Fruit fly (Drosophila melanogaster): ENCODE measurements around the gene CG9171.

CG9171 gene

DNA sequence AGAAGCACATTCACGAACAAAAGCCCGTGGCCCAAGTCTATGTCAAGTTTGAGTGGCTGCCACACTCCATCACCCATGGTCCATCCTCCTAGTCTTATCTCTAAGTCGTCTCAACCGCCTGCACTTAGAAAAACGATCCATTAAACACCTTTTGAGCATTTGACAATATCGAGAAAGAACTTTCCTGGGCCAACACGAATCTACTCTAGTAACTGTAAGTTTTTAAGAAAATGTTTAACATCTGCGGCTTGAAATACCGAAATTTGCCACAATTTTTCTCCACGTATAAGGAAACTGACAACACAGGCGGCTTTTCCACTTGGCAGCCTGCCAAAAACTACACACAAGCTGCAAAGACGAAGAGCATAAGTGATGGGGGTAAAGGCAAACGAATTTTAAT lies 4.9 kb downstream of the CG9171 start:
- TF ChIP-seq CG32006 (GFP tag; optimal IDR thresholded peaks at IDR 0.05) (peak; percentile 49), dac (GFP tag; optimal IDR thresholded peaks at IDR 0.05) (no peak), Hr4 (GFP tag; optimal IDR thresholded peaks at IDR 0.05) (peak; percentile 17), Eip78C (GFP tag) (peak; percentile 4), salr (GFP tag; optimal IDR thresholded peaks at IDR 0.05) (no peak), CG15336 (GFP tag; IDR thresholded peaks at IDR 0.05) (peak; percentile 53), CG6163 (GFP tag; IDR thresholded peaks at IDR 0.05) (peak; percentile 55; the same call in 2 of the 3 replicates), CG31627 (GFP tag; optimal IDR thresholded peaks at IDR 0.05) (no peak), CG10631 (GFP tag; optimal IDR thresholded peaks at IDR 0.05) (peak; percentile 17), CG8119 (GFP tag; IDR thresholded peaks at IDR 0.05) (no peak; the same call in 2 of the 3 replicates), eg (GFP tag; IDR thresholded peaks at IDR 0.05) (peak; percentile 44; the same call in 1 of the 3 replicates)

- TF ChIP-seq Ets96B (tag; optimal IDR thresholded peaks at IDR 0.05) (no peak), CG11294 (GFP tag; IDR thresholded peaks at IDR 0.05) (no peak), CG10669 (GFP tag; optimal IDR thresholded peaks at IDR 0.05) (no peak)
Measured at dm6 chr2L:5793098-5793497, 7.0 kb downstream of the CG9171 start.

- no peak for TF ChIP-seq CG15336 (GFP tag; IDR thresholded peaks at IDR 0.05)
- TF ChIP-seq Hr39 (GFP tag; optimal IDR thresholded peaks at IDR 0.05): no peak
- no peak for TF ChIP-seq CG31627 (GFP tag; optimal IDR thresholded peaks at IDR 0.05)
- TF ChIP-seq esn (GFP tag; optimal IDR thresholded peaks at IDR 0.05): no peak
- TF ChIP-seq CG1621 (tag; optimal IDR thresholded peaks at IDR 0.05): no peak
- TF ChIP-seq CG6792 (GFP tag; optimal IDR thresholded peaks at IDR 0.05): no peak
- TF ChIP-seq dac (GFP tag; optimal IDR thresholded peaks at IDR 0.05): no peak
Measured at dm6 chr2L:5790799-5791526, 9.1 kb downstream of the CG9171 start.

DNA sequence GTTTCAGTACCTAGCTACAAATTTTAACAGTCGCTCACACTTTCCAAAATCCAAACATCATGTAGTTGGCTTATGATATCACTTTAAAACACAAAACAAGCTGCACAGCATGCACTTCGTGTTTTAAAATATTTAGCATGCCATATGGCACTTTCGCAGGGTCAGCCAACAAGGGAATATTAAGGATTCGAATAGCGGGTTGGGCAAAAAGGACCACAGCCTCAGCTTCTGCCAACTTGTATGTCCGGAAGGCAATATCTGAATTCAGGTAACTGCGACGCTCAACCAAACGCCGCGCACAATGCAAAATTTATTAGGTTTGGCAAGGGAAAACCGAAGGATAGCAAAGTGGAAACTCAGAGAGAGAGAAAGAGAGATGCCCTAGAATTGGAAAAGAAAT lies 10.8 kb downstream of the CG9171 start:
- no peak for TF ChIP-seq vri (GFP tag; optimal IDR thresholded peaks at IDR 0.05)
- no peak for TF ChIP-seq esn (GFP tag; optimal IDR thresholded peaks at IDR 0.05)
- no peak for TF ChIP-seq CG11294 (GFP tag; IDR thresholded peaks at IDR 0.05)

dm6 chr2L:5783731-5784130 lies 16.3 kb downstream of the CG9171 start, which contains the start of gene CG31913:
Gene CG31913 (plus strand): TSS chr2L:5784031.
- no peak for TF ChIP-seq CG3919 (GFP tag; optimal IDR thresholded peaks at IDR 0.05)
- TF ChIP-seq CG4318 (GFP tag; optimal IDR thresholded peaks at IDR 0.05): no peak
- no peak for TF ChIP-seq fkh (GFP tag; optimal IDR thresholded peaks at IDR 0.05)
- TF ChIP-seq lz (GFP tag; optimal IDR thresholded peaks at IDR 0.05): no peak
- no peak for TF ChIP-seq CG34406 (GFP tag; optimal IDR thresholded peaks at IDR 0.05)
- TF ChIP-seq Lpt (GFP tag; optimal IDR thresholded peaks at IDR 0.05): no peak
- TF ChIP-seq CG6276 (GFP tag; optimal IDR thresholded peaks at IDR 0.05): no peak
- TF ChIP-seq CG11902 (GFP tag; optimal IDR thresholded peaks at IDR 0.05): no peak
- TF ChIP-seq cyc (GFP tag; optimal IDR thresholded peaks at IDR 0.05): no peak
- no peak for TF ChIP-seq esn (GFP tag; optimal IDR thresholded peaks at IDR 0.05)
- TF ChIP-seq CG6854 (GFP tag; optimal IDR thresholded peaks at IDR 0.05): no peak
- TF ChIP-seq CG1621 (tag; optimal IDR thresholded peaks at IDR 0.05): no peak
- TF ChIP-seq OdsH (GFP tag; optimal IDR thresholded peaks at IDR 0.05): no peak
- no peak for TF ChIP-seq Sox15 (GFP tag; optimal IDR thresholded peaks at IDR 0.05)
- no peak for TF ChIP-seq Hr39 (GFP tag; optimal IDR thresholded peaks at IDR 0.05)

DNA sequence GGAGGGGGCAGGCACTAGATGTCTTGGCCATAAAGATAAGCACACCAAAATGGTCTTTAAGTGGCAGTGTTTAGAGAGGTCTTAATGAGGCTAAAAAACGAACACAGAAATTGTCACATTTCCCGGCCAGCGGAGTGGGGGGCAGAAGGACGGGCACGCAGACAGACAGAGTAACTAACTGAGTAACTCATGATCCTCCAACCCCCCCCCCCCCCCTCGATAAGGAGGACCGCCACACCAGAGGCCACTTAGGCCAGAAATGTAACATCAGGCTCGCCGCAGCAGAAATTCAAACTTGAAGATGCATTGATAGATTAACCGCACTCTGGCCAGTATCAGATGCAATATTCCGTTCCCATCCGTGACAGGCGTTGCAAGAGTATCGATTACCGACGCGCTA lies 17.2 kb downstream of the CG9171 start:
- TF ChIP-seq esn (GFP tag; optimal IDR thresholded peaks at IDR 0.05) (no peak), CG6792 (GFP tag; optimal IDR thresholded peaks at IDR 0.05) (no peak), CG34406 (GFP tag; optimal IDR thresholded peaks at IDR 0.05) (no peak), Sox102F (GFP tag; optimal IDR thresholded peaks at IDR 0.05) (no peak), Sox15 (GFP tag; optimal IDR thresholded peaks at IDR 0.05) (no peak), CG11762 (GFP tag; optimal IDR thresholded peaks at IDR 0.05; ENCODE audit: insufficient read depth) (no peak), achi (GFP tag; optimal IDR thresholded peaks at IDR 0.05) (no peak), CG32006 (GFP tag; optimal IDR thresholded peaks at IDR 0.05) (no peak), salr (GFP tag; optimal IDR thresholded peaks at IDR 0.05) (no peak)
